Worm (Caenorhabditis elegans): ENCODE results near the gene pot-1.
"Not testable (repeated sequence)": the region's sequence is repeated elsewhere in the genome, so short reads cannot be mapped to it uniquely, and the experiment has no call there.

Gene pot-1

DNA sequence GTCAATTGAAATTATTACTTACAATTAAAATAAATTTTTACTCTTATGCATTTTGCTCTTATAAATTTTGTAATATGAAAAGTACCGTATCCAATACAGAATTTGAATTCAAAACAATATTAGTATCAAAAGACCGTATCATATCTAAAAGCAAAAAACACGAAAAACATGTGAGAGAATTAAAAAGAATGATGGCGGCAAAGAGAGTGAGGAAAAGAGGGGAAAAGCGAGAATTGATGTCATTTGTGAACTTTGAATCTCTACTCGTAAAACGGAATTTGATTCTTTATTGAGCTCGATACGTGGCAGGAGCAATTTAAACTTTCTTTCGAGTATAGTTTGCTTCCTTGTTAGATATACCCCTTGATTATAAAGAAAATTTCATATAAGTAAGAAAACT lies 21.0 kb upstream of the pot-1 start:
- no peak for TF ChIP-seq unc-62 (GFP tag; optimal IDR thresholded peaks at IDR 0.05)

ce11 chrIII:7153747-7154238 lies 20.3 kb upstream of the pot-1 start, which contains the start of gene ogt-1:
Gene ogt-1, minus strand, starts transcription at chrIII:7153797.
- no peak for TF ChIP-seq unc-62 (GFP tag; optimal IDR thresholded peaks at IDR 0.05)

DNA sequence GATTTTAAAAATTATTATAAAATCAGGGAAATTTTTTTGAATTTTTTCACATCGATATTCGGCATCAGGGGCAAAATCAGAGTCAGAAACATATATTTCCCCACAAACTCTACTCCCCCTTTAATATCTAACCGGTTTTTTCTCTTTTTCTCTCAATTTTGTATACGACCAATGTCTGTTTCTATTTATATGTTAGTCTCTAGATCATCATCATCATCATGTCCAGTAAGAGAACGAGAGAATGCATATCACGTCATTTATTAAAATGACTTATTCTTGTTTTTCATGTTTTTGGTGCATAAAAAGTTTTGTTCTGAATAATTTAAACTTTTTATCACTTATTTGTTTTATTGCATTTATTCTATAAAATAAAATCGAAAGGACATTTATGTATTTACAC lies 19.1 kb upstream of the pot-1 start:
- TF ChIP-seq unc-62 (GFP tag; optimal IDR thresholded peaks at IDR 0.05), result no peak

ce11 chrIII:7150162-7150561 lies 16.7 kb upstream of the pot-1 start:
- no peak for TF ChIP-seq unc-62 (GFP tag; optimal IDR thresholded peaks at IDR 0.05)

DNA sequence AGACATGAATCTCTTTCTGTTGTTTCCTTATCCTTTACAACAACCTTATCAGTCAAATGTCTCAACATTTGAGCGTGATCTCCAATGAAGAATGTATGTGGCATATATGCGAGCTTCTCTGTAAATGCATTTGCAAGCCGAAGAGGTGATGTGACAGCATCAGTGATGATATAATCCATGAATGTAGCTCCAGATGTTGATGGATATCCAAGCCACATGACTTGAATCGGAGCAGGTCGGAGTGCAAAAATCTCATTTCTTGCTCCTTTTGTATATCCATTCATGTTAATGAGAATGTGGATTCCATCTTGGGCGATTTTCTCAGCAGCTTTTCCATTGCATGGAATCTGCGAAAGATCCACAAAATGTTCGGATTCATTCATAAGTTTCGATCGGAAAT lies 14.7 kb upstream of the pot-1 start:
- no peak for TF ChIP-seq unc-62 (GFP tag; optimal IDR thresholded peaks at IDR 0.05)

- TF ChIP-seq unc-62 (GFP tag; optimal IDR thresholded peaks at IDR 0.05), result no peak
Observed at ce11 chrIII:7146341-7146740, 12.9 kb upstream of the pot-1 start.

- TF ChIP-seq unc-62 (GFP tag; optimal IDR thresholded peaks at IDR 0.05), result no peak
Observed at ce11 chrIII:7144749-7145148, 11.3 kb upstream of the pot-1 start, which contains the start of gene glr-2. Gene glr-2, minus strand, starts transcription at chrIII:7144959.

DNA sequence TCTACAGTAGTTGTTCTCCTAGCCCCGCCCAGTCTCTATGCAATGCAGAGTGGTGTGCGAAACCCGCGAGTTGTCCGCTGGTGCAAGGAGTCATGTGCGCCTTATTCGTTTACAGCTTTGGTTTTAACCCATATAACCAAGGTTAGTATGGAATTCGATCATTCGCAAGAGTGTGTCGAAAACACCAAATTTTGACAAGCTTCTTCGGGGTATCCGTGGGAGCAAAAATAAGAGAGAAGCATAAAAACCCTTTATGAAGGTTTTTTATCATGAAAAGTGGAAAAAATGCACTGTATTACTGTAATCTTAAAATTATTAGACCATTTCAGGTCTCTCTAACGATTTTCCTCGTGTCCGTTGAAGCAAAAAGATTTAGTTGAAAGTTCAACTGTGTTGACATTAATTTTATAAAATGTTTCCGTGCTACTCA lies 8.7 kb upstream of the pot-1 start:
- no peak for TF ChIP-seq unc-62 (GFP tag; optimal IDR thresholded peaks at IDR 0.05)

DNA sequence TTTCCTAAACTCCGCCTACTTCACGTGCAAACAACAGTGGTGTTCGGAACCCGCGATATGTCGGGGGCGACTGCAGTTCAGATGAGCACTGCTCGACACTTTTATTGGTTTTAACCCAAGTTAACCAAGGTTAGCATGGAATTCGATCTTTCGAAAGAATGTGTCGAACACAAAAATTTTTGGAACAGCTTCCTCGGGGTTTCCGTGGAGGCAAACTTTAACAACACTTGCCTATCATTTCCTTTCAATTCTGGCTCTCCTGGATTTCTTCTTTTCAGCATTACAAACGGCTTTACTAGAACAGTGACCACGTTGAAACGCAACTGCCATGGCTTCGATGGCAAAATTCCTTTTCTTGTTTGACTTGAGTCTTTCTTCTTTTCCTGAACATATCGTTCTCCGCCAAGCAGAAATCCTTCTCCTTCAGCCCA lies 7.8 kb upstream of the pot-1 start:
- no peak for TF ChIP-seq unc-62 (GFP tag; optimal IDR thresholded peaks at IDR 0.05)

DNA sequence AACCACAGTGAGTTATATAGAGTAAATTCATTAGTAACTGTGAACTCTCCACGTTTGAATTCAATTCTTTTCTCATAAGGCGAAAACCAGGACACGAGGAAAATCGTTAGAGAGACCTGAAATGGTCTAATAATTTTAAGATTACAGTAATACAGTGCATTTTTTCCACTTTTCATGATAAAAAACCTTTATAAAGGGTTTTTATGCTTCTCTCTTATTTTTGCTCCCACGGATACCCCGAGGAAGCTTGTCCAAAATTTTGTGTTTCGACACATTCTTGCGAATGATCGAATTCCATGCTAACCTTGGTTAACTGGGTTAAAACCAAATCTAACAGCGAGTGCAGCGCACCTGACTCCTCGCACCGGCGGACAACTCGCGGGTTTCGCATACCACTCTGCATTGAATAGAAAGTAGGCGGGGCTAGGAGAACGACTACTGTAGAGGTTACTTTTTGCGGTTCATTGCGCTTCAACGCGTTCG lies 6.8 kb upstream of the pot-1 start:
- TF ChIP-seq unc-62 (GFP tag; optimal IDR thresholded peaks at IDR 0.05), result no peak

- no peak for TF ChIP-seq unc-62 (GFP tag; optimal IDR thresholded peaks at IDR 0.05)
Observed at ce11 chrIII:7138178-7138577, 4.7 kb upstream of the pot-1 start, which contains the start of gene B0280.11. Gene B0280.11, minus strand, starts transcription at chrIII:7138278.

DNA sequence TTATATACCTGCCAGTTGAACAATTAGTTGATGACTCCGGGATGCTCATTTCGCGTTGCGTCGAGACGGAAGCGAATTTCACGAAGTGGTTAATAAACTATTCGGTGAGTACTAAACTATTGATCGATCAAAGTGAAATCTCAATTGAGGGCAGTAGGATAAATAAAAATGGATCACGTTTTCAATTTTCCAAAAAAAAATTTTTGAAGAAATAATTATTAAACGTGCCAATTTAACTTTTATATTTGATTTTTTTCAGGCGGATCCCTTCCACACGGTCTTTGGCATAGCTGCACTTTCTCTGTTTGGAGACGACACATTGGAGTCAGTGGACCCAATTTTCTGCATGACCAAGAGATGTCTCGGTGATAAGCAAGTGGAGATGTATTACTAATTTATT lies 2.5 kb upstream of the pot-1 start, which contains the start of gene B0280.17:
TSS of gene B0280.17 (minus strand) at position 101 of the 400 bp plus-strand sequence.
- no peak for TF ChIP-seq unc-62 (GFP tag; optimal IDR thresholded peaks at IDR 0.05)

ce11 chrIII:7128601-7129000 lies 4.9 kb downstream of the pot-1 start, which contains the start of gene viro-2:
Gene viro-2, plus strand, starts transcription at chrIII:7128901.
- TF ChIP-seq unc-62 (GFP tag; optimal IDR thresholded peaks at IDR 0.05), result not testable (repeated sequence)

ce11 chrIII:7124364-7124763 lies 9.1 kb downstream of the pot-1 start, which contains the start of gene B0280.2:
Gene B0280.2, plus strand, starts transcription at chrIII:7124664.
- no peak for TF ChIP-seq unc-62 (GFP tag; optimal IDR thresholded peaks at IDR 0.05)

- TF ChIP-seq unc-62 (GFP tag; optimal IDR thresholded peaks at IDR 0.05), result no peak
Observed at ce11 chrIII:7122860-7123259, 10.6 kb downstream of the pot-1 start, which contains the start of the genes B0280.9 and rpia-1. Gene B0280.9, minus strand, starts transcription at chrIII:7122895. Gene rpia-1, plus strand, starts transcription at chrIII:7123128.

- TF ChIP-seq unc-62 (GFP tag; optimal IDR thresholded peaks at IDR 0.05), result no peak
Observed at ce11 chrIII:7120477-7120876, 13.0 kb downstream of the pot-1 start.

ce11 chrIII:7116615-7117252 lies 16.7 kb downstream of the pot-1 start:
- no peak for TF ChIP-seq unc-62 (GFP tag; optimal IDR thresholded peaks at IDR 0.05)

All from whole organism, dauer.